Worm (Caenorhabditis elegans) whole organism, young adult: ENCODE data around the gene T19D12.10.
A peak's percentile ranks its signal among the peaks of the same experiment; 100 is the strongest.

Experiments used
- B0336.3 ChIP-seq: fragments of 200-800 bp; sonication (Bioruptor generic); IDR thresholded peaks from 2 replicates; pipeline ENCODE4 v1.3.6; 2022; ENCODE audit warnings: missing genetic modification characterization, missing compliant biosample characterization
- F33H1.4 ChIP-seq: fragments of 200-800 bp; sonication (Bioruptor generic); IDR thresholded peaks from 2 replicates; pipeline ENCODE4 v1.3.6; 2022; ENCODE audit warnings: missing genetic modification reagents, missing genetic modification characterization, missing compliant biosample characterization
- F39B2.1 ChIP-seq: fragments of 200-800 bp; sonication (Bioruptor generic); IDR thresholded peaks from 2 replicates; pipeline ENCODE4 v1.3.6; 2022; ENCODE audit warnings: missing genetic modification reagents, missing genetic modification characterization, missing compliant biosample characterization
- F49E8.2 ChIP-seq: sonication (generic microtip); optimal IDR thresholded peaks from 3 replicates; lab custom pipeline; 2017; ENCODE audit warnings: missing genetic modification characterization, mild to moderate bottlenecking, missing compliant biosample characterization, antibody characterized with exemption, moderate library complexity; ENCODE audit not compliant: insufficient read depth
- F57A8.1 ChIP-seq: fragments of 200-800 bp; sonication (Bioruptor generic); optimal IDR thresholded peaks from 2 replicates; lab custom pipeline; 2018; ENCODE audit warnings: mild to moderate bottlenecking, missing genetic modification characterization, moderate library complexity, missing compliant biosample characterization
- K11D2.4 ChIP-seq: fragments of 200-800 bp; sonication (Bioruptor generic); IDR thresholded peaks from 2 replicates; pipeline ENCODE4 v1.3.6; 2022; ENCODE audit warnings: missing genetic modification reagents, missing genetic modification characterization, missing compliant biosample characterization
- K12H6.12 ChIP-seq: fragments of 200-800 bp; sonication (Bioruptor generic); optimal IDR thresholded peaks from 2 replicates; lab custom pipeline; 2018; ENCODE audit warnings: mild to moderate bottlenecking, missing genetic modification characterization, missing compliant biosample characterization
- T07F8.4 ChIP-seq: sonication (generic microtip); optimal IDR thresholded peaks from 2 replicates; lab custom pipeline; 2016; ENCODE audit warnings: mild to moderate bottlenecking, missing genetic modification characterization, moderate library complexity, missing compliant biosample characterization
- Y53F4B.3 ChIP-seq: fragments of 200-800 bp; sonication (Bioruptor generic); IDR thresholded peaks from 2 replicates; pipeline ENCODE4 v1.3.6; 2022; ENCODE audit warnings: missing genetic modification reagents, missing genetic modification characterization, missing compliant biosample characterization
- Y95B8A.8 ChIP-seq: fragments of 200-800 bp; sonication (Bioruptor generic); IDR thresholded peaks from 2 replicates; pipeline ENCODE4 v1.3.6; 2022; ENCODE audit warnings: missing genetic modification reagents, missing genetic modification characterization, missing compliant biosample characterization
- ama-1 ChIP-seq, 3 experiments: fragments of 150-350 bp in 1 of 3; sonication (generic microtip) in 2 of 3; optimal IDR thresholded peaks; 2 replicates each; lab custom pipeline; 2014 to 2018; ENCODE audit warnings: missing biosample characterization in 2 of 3, missing genetic modification characterization in 2 of 3, missing genetic modification reagents in 2 of 3
- aptf-2 ChIP-seq: fragments of 200-800 bp; sonication (Bioruptor generic); conservative IDR thresholded peaks from 2 replicates; pipeline ENCODE4 v1.3.6; 2022; ENCODE audit warnings: missing genetic modification reagents, missing genetic modification characterization, missing compliant biosample characterization
- aptf-3 ChIP-seq: fragments of 200-800 bp; sonication (Bioruptor generic); IDR thresholded peaks from 2 replicates; pipeline ENCODE4 v1.3.6; 2022; ENCODE audit warnings: missing genetic modification characterization, missing compliant biosample characterization
- athp-1 ChIP-seq: sonication (generic microtip); optimal IDR thresholded peaks from 2 replicates; lab custom pipeline; 2017; ENCODE audit warnings: mild to moderate bottlenecking, missing genetic modification characterization, missing compliant biosample characterization
- attf-5 ChIP-seq: fragments of 200-800 bp; sonication (Bioruptor generic); optimal IDR thresholded peaks from 2 replicates; lab custom pipeline; 2018; ENCODE audit warnings: mild to moderate bottlenecking, missing genetic modification characterization, missing compliant biosample characterization
- bed-2 ChIP-seq: fragments of 200-800 bp; sonication (Bioruptor generic); IDR thresholded peaks from 2 replicates; pipeline ENCODE4 v1.3.6; 2022; ENCODE audit warnings: missing genetic modification reagents, missing genetic modification characterization, missing compliant biosample characterization
- cebp-1 ChIP-seq, 2 experiments: fragments of 200-800 bp in 1 of 2; sonication (Bioruptor generic) in 1 of 2; sonication (generic microtip) in 1 of 2; IDR thresholded peaks in 1 of 2; optimal IDR thresholded peaks in 1 of 2; 2 replicates each; pipeline versions ENCODE4 v1.3.6 to Lab custom; 2017 to 2022; ENCODE audit warnings: missing compliant biosample characterization in 2 of 2, missing genetic modification characterization in 2 of 2, mild to moderate bottlenecking in 1 of 2, missing genetic modification reagents in 1 of 2, moderate library complexity in 1 of 2
- ceh-40 ChIP-seq: fragments of 200-800 bp; sonication (Bioruptor generic); IDR thresholded peaks from 2 replicates; pipeline ENCODE4 v1.3.6; 2022; ENCODE audit warnings: missing genetic modification characterization, missing compliant biosample characterization
- chd-7 ChIP-seq: sonication (generic microtip); optimal IDR thresholded peaks from 2 replicates; lab custom pipeline; 2016; ENCODE audit warnings: mild to moderate bottlenecking, missing genetic modification characterization, moderate library complexity, missing compliant biosample characterization
- dox-1 ChIP-seq: fragments of 200-800 bp; sonication (Bioruptor generic); IDR thresholded peaks from 2 replicates; pipeline ENCODE4 v1.3.6; 2022; ENCODE audit warnings: missing genetic modification reagents, missing genetic modification characterization, missing compliant biosample characterization
- dpff-1 ChIP-seq: sonication (generic microtip); optimal IDR thresholded peaks from 2 replicates; lab custom pipeline; 2017; ENCODE audit warnings: mild to moderate bottlenecking, missing genetic modification characterization, missing compliant biosample characterization
- gei-17 ChIP-seq: fragments of 200-800 bp; sonication (Bioruptor generic); optimal IDR thresholded peaks from 2 replicates; lab custom pipeline; 2018; ENCODE audit warnings: mild to moderate bottlenecking, missing genetic modification characterization, missing compliant biosample characterization
- hmg-1.2 ChIP-seq: fragments of 200-800 bp; sonication (Bioruptor generic); IDR thresholded peaks from 2 replicates; pipeline ENCODE4 v1.3.6; 2022; ENCODE audit warnings: missing genetic modification reagents, missing genetic modification characterization, missing compliant biosample characterization
- hsf-1 ChIP-seq: fragments of 200-800 bp; sonication (Bioruptor generic); IDR thresholded peaks from 2 replicates; pipeline ENCODE4 v1.3.6; 2022; ENCODE audit warnings: missing genetic modification reagents, missing genetic modification characterization, missing compliant biosample characterization
- lin-35 ChIP-seq, 3 experiments: fragments of 150-350 bp in 2 of 3; sonication (generic microtip) in 1 of 3; optimal IDR thresholded peaks; 2 replicates each; lab custom pipeline; 2014 to 2018; ENCODE audit warnings: missing biosample characterization in 3 of 3, missing genetic modification characterization in 3 of 3, missing genetic modification reagents in 3 of 3
- lin-54 ChIP-seq: fragments of 200-800 bp; sonication (Bioruptor generic); optimal IDR thresholded peaks from 2 replicates; lab custom pipeline; 2018; ENCODE audit warnings: mild to moderate bottlenecking, missing genetic modification characterization, missing compliant biosample characterization
- nfya-2 ChIP-seq: fragments of 200-800 bp; sonication (Bioruptor generic); IDR thresholded peaks from 2 replicates; pipeline ENCODE4 v1.3.6; 2022; ENCODE audit warnings: missing genetic modification reagents, missing genetic modification characterization, missing compliant biosample characterization
- nhr-80 ChIP-seq: sonication (generic microtip); optimal IDR thresholded peaks from 2 replicates; lab custom pipeline; 2016; ENCODE audit warnings: missing genetic modification characterization, missing compliant biosample characterization
- pha-4 ChIP-seq: fragments of 150-350 bp; sonication (generic microtip); optimal IDR thresholded peaks from 2 replicates; lab custom pipeline; 2014; ENCODE audit warnings: missing biosample characterization, missing genetic modification reagents, missing genetic modification characterization
- sdz-38 ChIP-seq: sonication (generic microtip); optimal IDR thresholded peaks from 2 replicates; lab custom pipeline; 2016; ENCODE audit warnings: missing genotype, missing genetic modification characterization, missing compliant biosample characterization
- snpc-1.1 ChIP-seq: sonication (generic microtip); optimal IDR thresholded peaks from 2 replicates; lab custom pipeline; 2017; ENCODE audit warnings: missing genetic modification characterization, mild to moderate bottlenecking, missing compliant biosample characterization, antibody characterized with exemption, moderate library complexity, missing genotype, missing genetic modification reagents; ENCODE audit not compliant: insufficient read depth
- snpc-4 ChIP-seq, 5 experiments: fragments of 150-350 bp in 1 of 5; sonication (generic microtip) in 4 of 5; optimal IDR thresholded peaks; 2 replicates each; lab custom pipeline; 2014 to 2018; ENCODE audit warnings: missing genetic modification characterization in 5 of 5, missing biosample characterization in 3 of 5, antibody characterized with exemption in 2 of 5, mild to moderate bottlenecking in 2 of 5, missing compliant biosample characterization in 2 of 5, missing genotype in 2 of 5, moderate library complexity in 2 of 5, missing genetic modification reagents in 1 of 5
- sptf-2 ChIP-seq: fragments of 200-800 bp; sonication (Bioruptor generic); optimal IDR thresholded peaks from 2 replicates; lab custom pipeline; 2018; ENCODE audit warnings: mild to moderate bottlenecking, missing genetic modification characterization, missing compliant biosample characterization
- zfh-2 ChIP-seq: fragments of 200-800 bp; sonication (Bioruptor generic); conservative IDR thresholded peaks from 2 replicates; pipeline ENCODE4 v1.3.6; 2022; ENCODE audit warnings: missing genetic modification reagents, missing genetic modification characterization, missing compliant biosample characterization
- ztf-26 ChIP-seq: sonication (generic microtip); optimal IDR thresholded peaks from 2 replicates; lab custom pipeline; 2017; ENCODE audit warnings: missing genetic modification characterization, missing compliant biosample characterization

The T19D12.10 gene

DNA sequence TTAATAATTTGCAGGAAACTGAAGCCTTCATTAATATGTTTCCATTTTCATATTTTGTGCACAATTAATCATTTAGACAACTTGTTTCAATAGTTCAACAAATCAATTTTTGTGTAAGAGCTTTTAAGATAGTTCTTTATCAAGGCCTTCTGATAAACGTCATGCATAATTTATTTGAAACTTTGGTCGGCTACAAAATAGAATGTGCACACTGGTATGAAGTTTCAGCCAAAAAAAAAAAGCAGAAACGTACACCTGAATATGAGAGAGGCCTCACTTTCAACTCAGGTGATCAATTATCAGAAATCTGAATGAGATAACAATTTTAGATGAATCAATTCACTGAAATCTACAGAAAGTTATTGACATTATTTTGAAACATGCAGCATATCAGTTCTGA lies 44.2 kb downstream of the T19D12.10 start:
- peak; percentile 31 for TF ChIP-seq nhr-80
- no peak for TF ChIP-seq aptf-3
- TF ChIP-seq ztf-26 (tag; lab: Kevin White, UChicago): no peak

ce11 chrII:6612544-6612943 lies 46.1 kb downstream of the T19D12.10 start:
- TF ChIP-seq chd-7 (tag; lab: Kevin White, UChicago) (no peak), nhr-80 (peak; percentile 74)
- TF ChIP-seq, all 124 proteins: peak for 1

DNA sequence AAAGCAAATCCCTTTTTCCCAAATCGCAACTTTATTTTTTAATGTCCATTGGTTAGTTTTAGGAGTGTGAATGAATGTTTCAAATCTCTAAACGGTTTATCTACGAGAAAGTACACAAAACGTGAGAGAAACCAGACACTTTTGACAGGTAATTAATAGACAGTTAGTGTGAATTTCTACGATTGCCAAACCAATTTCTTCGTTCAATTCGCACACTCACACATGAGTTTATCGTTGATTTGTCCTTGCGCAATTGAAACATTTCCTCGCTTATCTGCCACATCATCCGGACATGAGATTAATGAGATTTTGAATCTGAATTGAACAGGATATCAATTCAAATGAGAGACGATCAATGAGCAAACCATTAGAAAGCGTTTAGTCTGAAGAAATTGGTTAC lies 48.4 kb downstream of the T19D12.10 start:
- TF ChIP-seq F49E8.2 (tag; lab: Kevin White, UChicago) (no peak), Y53F4B.3 (GFP tag; lab: Robert Waterston, UW) (no peak), ama-1 (optimal IDR thresholded peaks at IDR 0.05; lab: Kevin White, UChicago) (no peak), ama-1 (GFP tag; optimal IDR thresholded peaks at IDR 0.05; lab: Kevin White, UChicago) (no peak), T07F8.4 (tag; lab: Kevin White, UChicago) (no peak), hsf-1 (GFP tag; lab: Robert Waterston, UW) (no peak), snpc-1.1 (tag; lab: Kevin White, UChicago) (no peak), K12H6.12 (tag; lab: Kevin White, UChicago) (no peak), nfya-2 (GFP tag; lab: Robert Waterston, UW) (no peak)

- TF ChIP-seq chd-7 (tag; lab: Kevin White, UChicago): no peak
- TF ChIP-seq gei-17 (GFP tag; lab: Kevin White, UChicago): no peak
- no peak for TF ChIP-seq sptf-2 (GFP tag; lab: Kevin White, UChicago)
- no peak for TF ChIP-seq snpc-4 (GFP tag; optimal IDR thresholded peaks at IDR 0.05; lab: Kevin White, UChicago)
- TF ChIP-seq snpc-4 (tag; optimal IDR thresholded peaks at IDR 0.05; lab: Kevin White, UChicago): peak in 1 of 4 experiments; percentile 3
- TF ChIP-seq B0336.3 (GFP tag; lab: Robert Waterston, UW): no peak
- TF ChIP-seq cebp-1 (GFP tag; IDR thresholded peaks at IDR 0.05; lab: Robert Waterston, UW): no peak
- peak; percentile 29 for TF ChIP-seq cebp-1 (tag; optimal IDR thresholded peaks at IDR 0.05; lab: Kevin White, UChicago)
- no peak for TF ChIP-seq ceh-40
- TF ChIP-seq pha-4 (tag; lab: Kevin White, UChicago): peak; percentile 54
- TF ChIP-seq K11D2.4: no peak
- peak; percentile 78 for TF ChIP-seq attf-5 (GFP tag; lab: Kevin White, UChicago)
- peak; percentile 9; the same call in 1 of the 2 replicates for TF ChIP-seq hmg-1.2 (GFP tag; lab: Robert Waterston, UW)
- TF ChIP-seq aptf-2 (GFP tag; lab: Robert Waterston, UW): no peak
- TF ChIP-seq zfh-2 (GFP tag; lab: Robert Waterston, UW): no peak
- no peak for TF ChIP-seq bed-2 (GFP tag; lab: Robert Waterston, UW)
- TF ChIP-seq nhr-80: peak; percentile 21
- no peak for TF ChIP-seq Y95B8A.8 (GFP tag; lab: Robert Waterston, UW)
- no peak for TF ChIP-seq snpc-1.1 (tag; lab: Kevin White, UChicago)
- no peak for TF ChIP-seq lin-54 (GFP tag; lab: Kevin White, UChicago)
These were observed 49.3 kb downstream of the T19D12.10 start, which contains the start of gene epg-5 for ce11 chrII:6609315-6609842. Gene epg-5, minus strand, starts transcription at chrII:6609365.

DNA sequence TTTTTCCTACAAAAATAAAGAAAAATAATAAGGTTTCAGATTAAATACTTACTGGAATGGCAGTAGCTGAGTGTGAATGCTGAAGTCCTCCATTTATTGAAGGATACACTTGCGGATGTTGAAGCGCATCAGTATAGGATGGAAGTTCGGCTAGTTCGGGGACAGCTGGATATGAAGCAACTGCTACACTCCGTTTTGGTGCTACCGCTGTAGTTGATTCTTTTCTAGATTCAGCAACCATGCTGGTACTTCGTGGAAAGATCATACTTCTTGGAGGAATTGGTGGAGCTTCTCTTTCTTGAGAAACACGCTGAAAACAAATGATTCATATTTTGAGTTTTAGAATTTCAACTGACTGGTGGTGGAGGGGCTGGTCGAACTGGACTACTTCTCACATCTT lies 50.0 kb downstream of the T19D12.10 start:
- TF ChIP-seq athp-1 (no peak), lin-35 (GFP tag; optimal IDR thresholded peaks at IDR 0.05; lab: Kevin White, UChicago) (no peak), F39B2.1 (GFP tag; lab: Robert Waterston, UW) (no peak), dox-1 (GFP tag; lab: Robert Waterston, UW) (no peak), F57A8.1 (no peak), sdz-38 (no peak), hmg-1.2 (GFP tag; lab: Robert Waterston, UW) (no peak), snpc-1.1 (tag; lab: Kevin White, UChicago) (no peak), dpff-1 (tag; lab: Kevin White, UChicago) (no peak), F33H1.4 (no peak), nhr-80 (no peak), attf-5 (GFP tag; lab: Kevin White, UChicago) (no peak)
